Worm (Caenorhabditis elegans) whole organism, early embryonic: ENCODE results near the gene fbxa-98.

Source experiments
- aly-1 ChIP-seq: sonication (generic microtip); optimal IDR thresholded peaks from 2 replicates; lab custom pipeline; 2016; ENCODE audit warnings: missing genetic modification characterization, missing compliant biosample characterization
- ama-1 ChIP-seq: fragments of 150-350 bp; optimal IDR thresholded peaks from 2 replicates; lab custom pipeline; 2014
- ets-7 ChIP-seq: sonication (generic microtip); optimal IDR thresholded peaks from 2 replicates; lab custom pipeline; 2016; ENCODE audit warnings: missing genotype, missing genetic modification characterization, missing compliant biosample characterization
- scrt-1 ChIP-seq: fragments of 200-800 bp; sonication (Bioruptor generic); IDR thresholded peaks from 2 replicates; pipeline ENCODE4 v1.3.6; 2022; ENCODE audit warnings: missing genetic modification characterization, missing compliant biosample characterization
- tbx-37 ChIP-seq: fragments of 200-800 bp; sonication (Bioruptor generic); conservative IDR thresholded peaks from 2 replicates; pipeline ENCODE4 v1.3.6; 2022; ENCODE audit warnings: missing genetic modification reagents, missing genetic modification characterization, missing compliant biosample characterization

ce11 chrIV:13619203-13619602 is 14.0 kb upstream of the fbxa-98 start, which contains the start of gene C08F11.3:
- TF ChIP-seq aly-1 (tag; lab: Kevin White, UChicago): no peak
- TF ChIP-seq ama-1: no peak
- TF ChIP-seq scrt-1 (GFP tag; lab: Robert Waterston, UW): no peak
- TF ChIP-seq tbx-37 (GFP tag; lab: Robert Waterston, UW): no peak
- no peak for TF ChIP-seq ets-7 (tag; lab: Kevin White, UChicago)
